Fruit fly (Drosophila melanogaster): ENCODE measurements around the gene CG14089.

- TF ChIP-seq CG8478 (optimal IDR thresholded peaks at IDR 0.05) (no peak), CTCF (optimal IDR thresholded peaks at IDR 0.05) (no peak)
Measured at dm6 chr3L:19329499-19329898, 48.9 kb upstream of the CG14089 start.

All from S2 (cell line).